Fruit fly (Drosophila melanogaster) whole organism, adult: ENCODE data around the gene CG43059.

ENCODE experiments used
- CG11617 ChIP-seq: fragments of 200-800 bp; sonication (Bioruptor generic); optimal IDR thresholded peaks from 2 replicates; lab custom pipeline; 2017; ENCODE audit warnings: mild to moderate bottlenecking, missing biosample characterization, missing genetic modification reagents, missing genetic modification characterization
- CG14711 ChIP-seq: fragments of 200-800 bp; sonication (Bioruptor generic); optimal IDR thresholded peaks from 2 replicates; lab custom pipeline; 2018; ENCODE audit warnings: missing biosample characterization, mild to moderate bottlenecking, missing genetic modification characterization, moderate library complexity
- CG5204 ChIP-seq: fragments of 200-800 bp; sonication (Bioruptor generic); optimal IDR thresholded peaks from 2 replicates; lab custom pipeline; 2016; ENCODE audit warnings: missing biosample characterization, missing genetic modification characterization
- CG7101 ChIP-seq: fragments of 200-800 bp; sonication (Bioruptor generic); optimal IDR thresholded peaks from 2 replicates; lab custom pipeline; 2018; ENCODE audit warnings: missing biosample characterization, mild to moderate bottlenecking, missing genetic modification characterization, moderate library complexity
- Clk ChIP-seq: fragments of 200-800 bp; sonication (Bioruptor generic); optimal IDR thresholded peaks from 2 replicates; lab custom pipeline; 2017; ENCODE audit warnings: missing biosample characterization, missing genetic modification characterization
- Hr96 ChIP-seq: fragments of 200-800 bp; sonication (Bioruptor generic); optimal IDR thresholded peaks from 2 replicates; lab custom pipeline; 2016; ENCODE audit warnings: missing biosample characterization, missing genetic modification characterization
- bab1 ChIP-seq: fragments of 200-800 bp; sonication (Bioruptor generic); optimal IDR thresholded peaks from 3 replicates; lab custom pipeline; 2019; ENCODE audit warnings: missing biosample characterization, mild to moderate bottlenecking, missing genetic modification characterization, moderate library complexity
- cic ChIP-seq: fragments of 200-800 bp; sonication (Bioruptor generic); optimal IDR thresholded peaks from 2 replicates; lab custom pipeline; 2017; ENCODE audit warnings: missing biosample characterization, mild to moderate bottlenecking, missing genetic modification characterization, moderate library complexity
- pad ChIP-seq: fragments of 200-800 bp; sonication (Bioruptor generic); optimal IDR thresholded peaks from 3 replicates; lab custom pipeline; 2017; ENCODE audit warnings: missing biosample characterization, missing genetic modification characterization, mild to moderate bottlenecking, moderate library complexity, missing genetic modification reagents
- tj ChIP-seq: fragments of 200-800 bp; sonication (Bioruptor generic); optimal IDR thresholded peaks from 3 replicates; lab custom pipeline; 2017; ENCODE audit warnings: missing biosample characterization, mild to moderate bottlenecking, missing genetic modification characterization, moderate library complexity
- toe ChIP-seq: fragments of 200-800 bp; sonication (Bioruptor generic); optimal IDR thresholded peaks from 2 replicates; lab custom pipeline; 2016; ENCODE audit warnings: missing biosample characterization, missing genetic modification characterization

DNA sequence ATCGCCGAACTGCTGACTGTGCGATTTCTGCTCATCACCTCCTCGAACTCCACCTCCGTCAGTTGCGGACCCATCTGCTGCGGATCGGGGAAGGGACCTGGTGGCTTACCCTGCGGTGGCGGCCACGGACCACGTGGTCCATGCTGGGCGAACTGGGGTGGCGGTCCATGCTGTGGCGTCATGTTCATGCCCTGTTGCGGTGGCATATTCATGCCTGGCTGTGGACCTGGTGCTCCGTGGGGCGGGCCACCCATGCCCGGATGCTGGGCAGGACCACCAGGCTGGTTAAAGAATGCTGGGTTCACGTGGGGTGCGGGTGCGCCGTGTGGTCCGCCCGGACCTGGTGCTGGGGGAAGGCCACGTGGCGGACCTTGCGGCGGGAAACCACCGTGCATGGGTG, 6.5 kb downstream of the CG43059 start:
- no peak for TF ChIP-seq CG7101 (tag; lab: Kevin White, UChicago)
- TF ChIP-seq Clk (GFP tag; lab: Kevin White, UChicago) = no peak
- no peak for TF ChIP-seq pad (GFP tag; lab: Kevin White, UChicago)
- TF ChIP-seq tj (GFP tag; lab: Kevin White, UChicago) = no peak
- no peak for TF ChIP-seq CG5204 (GFP tag; lab: Kevin White, UChicago)
- no peak for TF ChIP-seq cic (GFP tag; lab: Kevin White, UChicago)
- no peak for TF ChIP-seq toe (GFP tag; lab: Kevin White, UChicago)
- no peak for TF ChIP-seq CG14711 (tag; lab: Kevin White, UChicago)
- no peak for TF ChIP-seq CG11617 (GFP tag; lab: Kevin White, UChicago)
- no peak for TF ChIP-seq Hr96
- TF ChIP-seq bab1 (GFP tag; lab: Kevin White, UChicago) = no peak
